Fruit fly (Drosophila melanogaster) whole organism, embryonic: Measurements from ENCODE around the gene Taf2.

ENCODE experiments used
- Bgb ChIP-seq: fragments of 200-800 bp; sonication (Bioruptor generic); IDR thresholded peaks from 2 replicates; pipeline ENCODE4 v1.3.6; 2022; ENCODE audit warnings: missing biosample characterization, missing genetic modification characterization; ENCODE audit not compliant: partially characterized antibody
- CG10959 ChIP-seq: fragments of 200-800 bp; sonication (Bioruptor generic); IDR thresholded peaks from 2 replicates; pipeline ENCODE4 v1.3.6; 2022; ENCODE audit warnings: missing biosample characterization, missing genetic modification characterization
- CG11085 ChIP-seq: fragments of 200-800 bp; sonication (Bioruptor generic); IDR thresholded peaks from 2 replicates; pipeline ENCODE4 v1.3.6; 2022; ENCODE audit warnings: missing biosample characterization, missing genetic modification characterization
- CG13287 ChIP-seq: fragments of 200-800 bp; sonication (Bioruptor generic); IDR thresholded peaks from 2 replicates; pipeline ENCODE4 v1.3.6; 2022; ENCODE audit warnings: missing biosample characterization, missing genetic modification characterization; ENCODE audit not compliant: partially characterized antibody
- CG15479 ChIP-seq: fragments of 200-800 bp; sonication (Bioruptor generic); optimal IDR thresholded peaks from 3 replicates; lab custom pipeline; 2019; ENCODE audit warnings: missing biosample characterization, mild to moderate bottlenecking, missing genetic modification characterization, moderate library complexity
- CG16813 ChIP-seq: fragments of 200-800 bp; sonication (Bioruptor generic); IDR thresholded peaks from 3 replicates; pipeline ENCODE4 v1.3.6; 2022; ENCODE audit warnings: missing biosample characterization, missing genetic modification characterization; ENCODE audit not compliant: partially characterized antibody
- CG16815 ChIP-seq: fragments of 200-800 bp; sonication (Bioruptor generic); optimal IDR thresholded peaks from 3 replicates; lab custom pipeline; 2017; ENCODE audit warnings: missing biosample characterization, mild to moderate bottlenecking, missing genetic modification characterization
- CG2199 ChIP-seq: fragments of 200-800 bp; sonication (Bioruptor generic); IDR thresholded peaks from 3 replicates; pipeline ENCODE4 v1.3.6; 2022; ENCODE audit warnings: missing biosample characterization, missing genetic modification characterization
- CG31441 ChIP-seq: fragments of 200-800 bp; sonication (Bioruptor generic); IDR thresholded peaks from 2 replicates; pipeline ENCODE4 v1.3.6; 2022; ENCODE audit warnings: missing biosample characterization, missing genetic modification characterization
- CG33557 ChIP-seq: fragments of 200-800 bp; sonication (Bioruptor generic); optimal IDR thresholded peaks from 2 replicates; lab custom pipeline; 2019; ENCODE audit warnings: missing biosample characterization, mild to moderate bottlenecking, missing genetic modification characterization, moderate library complexity
- CG3726 ChIP-seq: fragments of 200-800 bp; sonication (Bioruptor generic); IDR thresholded peaks from 3 replicates; pipeline ENCODE4, ENCODE4 v1.3.6; 2022; ENCODE audit warnings: missing biosample characterization, missing genetic modification characterization
- CG4617 ChIP-seq: fragments of 200-800 bp; sonication (Bioruptor generic); optimal IDR thresholded peaks from 3 replicates; lab custom pipeline; 2016; ENCODE audit warnings: missing biosample characterization, missing genetic modification characterization, borderline replicate concordance
- CG6175 ChIP-seq: fragments of 200-800 bp; sonication (Bioruptor generic); IDR thresholded peaks from 3 replicates; pipeline ENCODE4 v1.3.6; 2022; ENCODE audit warnings: missing biosample characterization, missing genetic modification characterization
- CG6272 ChIP-seq: fragments of 200-800 bp; sonication (Bioruptor generic); IDR thresholded peaks from 2 replicates; pipeline ENCODE4 v1.3.6; 2022; ENCODE audit warnings: missing biosample characterization, missing genetic modification characterization
- CG6813 ChIP-seq: fragments of 200-800 bp; sonication (Bioruptor generic); optimal IDR thresholded peaks from 2 replicates; lab custom pipeline; 2017; ENCODE audit warnings: missing biosample characterization, missing genetic modification characterization, mild to moderate bottlenecking, moderate library complexity, missing genetic modification reagents
- CG7357 ChIP-seq: fragments of 200-800 bp; sonication (Bioruptor generic); IDR thresholded peaks from 3 replicates; pipeline ENCODE4 v1.3.6; 2022; ENCODE audit warnings: missing biosample characterization, missing genetic modification characterization
- CG8290 ChIP-seq, 3 experiments: fragments of 200-800 bp; sonication (Bioruptor generic); optimal IDR thresholded peaks; 2 replicates each; lab custom pipeline; 2016 to 2019; ENCODE audit warnings: missing biosample characterization in 3 of 3, missing genetic modification characterization in 3 of 3, mild to moderate bottlenecking in 2 of 3, moderate library complexity in 1 of 3
- CG8478 ChIP-seq: fragments of >200 bp; optimal IDR thresholded peaks from 2 replicates; lab custom pipeline; 2018
- CG9727 ChIP-seq: fragments of 200-800 bp; sonication (Bioruptor generic); optimal IDR thresholded peaks from 3 replicates; lab custom pipeline; 2017; ENCODE audit warnings: missing biosample characterization, mild to moderate bottlenecking, missing genetic modification characterization
- CG9817 ChIP-seq: fragments of 200-800 bp; sonication (Bioruptor generic); optimal IDR thresholded peaks from 2 replicates; lab custom pipeline; 2018; ENCODE audit warnings: missing biosample characterization, mild to moderate bottlenecking, missing genetic modification characterization, moderate library complexity
- Camta ChIP-seq: fragments of 200-800 bp; sonication (Bioruptor generic); optimal IDR thresholded peaks from 2 replicates; lab custom pipeline; 2016; ENCODE audit warnings: missing biosample characterization, missing genetic modification characterization
- Deaf1 ChIP-seq: fragments of 200-800 bp; optimal IDR thresholded peaks from 3 replicates; lab custom pipeline; 2019; ENCODE audit warnings: missing biosample characterization, mild to moderate bottlenecking, missing genetic modification characterization, moderate library complexity
- Dp ChIP-seq: fragments of 200-800 bp; sonication (Bioruptor generic); optimal IDR thresholded peaks from 2 replicates; lab custom pipeline; 2018; ENCODE audit warnings: missing biosample characterization, mild to moderate bottlenecking, missing genetic modification characterization, moderate library complexity
- HmgZ ChIP-seq: fragments of 200-800 bp; sonication (Bioruptor generic); optimal IDR thresholded peaks from 2 replicates; lab custom pipeline; 2018; ENCODE audit warnings: missing biosample characterization, mild to moderate bottlenecking, missing genetic modification characterization
- Hmx ChIP-seq: fragments of 200-800 bp; sonication (Bioruptor generic); optimal IDR thresholded peaks from 2 replicates; lab custom pipeline; 2016; ENCODE audit warnings: missing biosample characterization, missing genetic modification characterization
- Hr78 ChIP-seq, 2 experiments: fragments of 200-800 bp in 1 of 2; fragments of >200 bp in 1 of 2; sonication (Bioruptor generic) in 1 of 2; optimal IDR thresholded peaks; 2 replicates each; lab custom pipeline; 2017 to 2019; ENCODE audit warnings: missing biosample characterization in 2 of 2, missing genetic modification characterization in 2 of 2, mild to moderate bottlenecking in 1 of 2, moderate library complexity in 1 of 2
- Hsf ChIP-seq: fragments of 200-800 bp; sonication (Bioruptor generic); optimal IDR thresholded peaks from 3 replicates; lab custom pipeline; 2016; ENCODE audit warnings: missing biosample characterization, missing genetic modification characterization
- Jarid2 ChIP-seq: fragments of 200-800 bp; sonication (Bioruptor generic); optimal IDR thresholded peaks from 3 replicates; lab custom pipeline; 2017; ENCODE audit warnings: mild to moderate bottlenecking, missing biosample characterization, missing genetic modification reagents, missing genetic modification characterization
- Lim3 ChIP-seq: fragments of 200-800 bp; sonication (Bioruptor generic); IDR thresholded peaks from 2 replicates; pipeline ENCODE4 v1.3.6; 2022; ENCODE audit warnings: missing biosample characterization, missing genetic modification characterization
- NK7.1 ChIP-seq: fragments of 200-800 bp; sonication (Bioruptor generic); optimal IDR thresholded peaks from 3 replicates; lab custom pipeline; 2016; ENCODE audit warnings: missing biosample characterization, missing genetic modification characterization
- Pdp1 ChIP-seq, 2 experiments: fragments of 200-800 bp; sonication (Bioruptor generic); optimal IDR thresholded peaks; 3 replicates each; lab custom pipeline; 2016; ENCODE audit warnings: missing biosample characterization in 2 of 2, missing genetic modification characterization in 2 of 2, mild to moderate bottlenecking in 1 of 2, moderate library complexity in 1 of 2
- Sin3A ChIP-seq: fragments of >200 bp; optimal IDR thresholded peaks from 2 replicates; lab custom pipeline; 2018
- TFAM ChIP-seq: fragments of 200-800 bp; sonication (Bioruptor generic); optimal IDR thresholded peaks from 2 replicates; lab custom pipeline; 2017; ENCODE audit warnings: missing biosample characterization, missing genetic modification characterization, inconsistent platforms
- ab ChIP-seq: fragments of 200-800 bp; sonication (Bioruptor generic); optimal IDR thresholded peaks from 2 replicates; lab custom pipeline; 2016; ENCODE audit warnings: missing biosample characterization, missing genetic modification characterization
- chn ChIP-seq: fragments of 200-800 bp; sonication (Bioruptor generic); optimal IDR thresholded peaks from 2 replicates; lab custom pipeline; 2016; ENCODE audit warnings: missing biosample characterization, missing genetic modification characterization
- corto ChIP-seq: fragments of 200-800 bp; sonication (Bioruptor generic); optimal IDR thresholded peaks from 2 replicates; lab custom pipeline; 2016; ENCODE audit warnings: missing biosample characterization, mild to moderate bottlenecking, missing genetic modification characterization, moderate library complexity
- crc ChIP-seq: fragments of 200-800 bp; sonication (Bioruptor generic); optimal IDR thresholded peaks from 2 replicates; lab custom pipeline; 2016; ENCODE audit warnings: missing biosample characterization, missing genetic modification characterization
- dmrt99B ChIP-seq: fragments of 200-800 bp; sonication (Bioruptor generic); optimal IDR thresholded peaks from 2 replicates; lab custom pipeline; 2018; ENCODE audit warnings: missing biosample characterization, mild to moderate bottlenecking, missing genetic modification characterization, moderate library complexity
- esg ChIP-seq: fragments of 200-800 bp; sonication (Bioruptor generic); conservative IDR thresholded peaks from 2 replicates; pipeline ENCODE4 v1.3.6; 2022; ENCODE audit warnings: missing biosample characterization, missing genetic modification characterization
- fd64A ChIP-seq: fragments of 200-800 bp; sonication (Bioruptor generic); optimal IDR thresholded peaks from 3 replicates; lab custom pipeline; 2018; ENCODE audit warnings: missing biosample characterization, mild to moderate bottlenecking, missing genetic modification characterization
- gce ChIP-seq: fragments of 200-800 bp; sonication (Bioruptor generic); IDR thresholded peaks from 3 replicates; pipeline ENCODE4 v1.3.6; 2022; ENCODE audit warnings: missing biosample characterization, missing genetic modification characterization
- gcm2 ChIP-seq: fragments of 200-800 bp; sonication (Bioruptor generic); optimal IDR thresholded peaks from 2 replicates; lab custom pipeline; 2016; ENCODE audit warnings: missing biosample characterization, missing genetic modification characterization
- insv ChIP-seq, 2 experiments: fragments of 200-800 bp; sonication (Bioruptor generic); optimal IDR thresholded peaks; 3 replicates each; lab custom pipeline; 2016 to 2018; ENCODE audit warnings: missing biosample characterization in 2 of 2, missing genetic modification characterization in 2 of 2
- inv ChIP-seq: fragments of 200-800 bp; sonication (Bioruptor generic); IDR thresholded peaks from 2 replicates; pipeline ENCODE4 v1.3.6; 2022; ENCODE audit warnings: missing biosample characterization, missing genetic modification characterization; ENCODE audit not compliant: partially characterized antibody
- kay ChIP-seq: fragments of 200-800 bp; sonication (Bioruptor generic); optimal IDR thresholded peaks from 2 replicates; lab custom pipeline; 2016; ENCODE audit warnings: missing biosample characterization, missing genetic modification characterization
- lbe ChIP-seq: fragments of 200-800 bp; sonication (Bioruptor generic); optimal IDR thresholded peaks from 2 replicates; lab custom pipeline; 2016; ENCODE audit warnings: missing biosample characterization, mild to moderate bottlenecking, missing genetic modification characterization
- sens ChIP-seq: fragments of 200-800 bp; sonication (Bioruptor generic); peaks from one replicate; lab custom pipeline; 2016; ENCODE audit warnings: missing biosample characterization, missing genetic modification characterization
- trem ChIP-seq: fragments of 200-800 bp; optimal IDR thresholded peaks from 3 replicates; lab custom pipeline; 2019; ENCODE audit warnings: missing biosample characterization, mild to moderate bottlenecking, missing genetic modification characterization, moderate library complexity
- z ChIP-seq: fragments of 200-800 bp; sonication (Bioruptor generic); IDR thresholded peaks from 3 replicates; pipeline ENCODE4 v1.3.6; 2022; ENCODE audit warnings: missing biosample characterization, missing genetic modification characterization
- zen2 ChIP-seq: fragments of 200-800 bp; sonication (Bioruptor generic); IDR thresholded peaks from 3 replicates; pipeline ENCODE4 v1.3.6; 2022; ENCODE audit warnings: missing biosample characterization, missing genetic modification characterization; ENCODE audit not compliant: partially characterized antibody

The Taf2 gene

DNA sequence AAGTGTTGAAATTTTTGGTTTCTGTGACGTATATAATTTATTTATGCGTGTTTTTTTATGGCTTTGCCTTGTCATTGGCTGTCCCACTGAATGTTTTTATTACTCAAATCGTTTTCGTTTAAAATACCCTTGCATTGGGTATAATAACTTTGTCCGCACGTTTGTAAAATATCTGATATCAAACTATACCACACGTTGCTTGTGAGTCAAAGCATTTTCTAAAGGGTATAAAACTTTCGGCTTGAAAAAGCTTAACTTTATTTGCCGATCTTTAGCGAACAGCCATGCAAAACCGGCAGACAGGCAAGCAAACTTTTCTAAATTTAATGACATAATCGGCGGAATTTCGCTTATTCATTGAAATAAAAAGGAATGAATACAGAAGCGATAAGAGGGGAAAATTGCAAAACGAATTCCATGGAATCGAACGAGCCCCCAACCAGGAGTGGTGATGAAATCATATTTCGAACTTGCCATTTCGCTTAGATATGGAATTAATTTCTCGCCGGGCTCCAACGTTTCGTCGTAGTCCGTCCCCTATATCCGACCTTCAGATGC is 41.0 kb downstream of the Taf2 start (continued):
- TF ChIP-seq CG33557 (no peak), CG13287 (GFP tag; lab: Robert Waterston, UW) (no peak), Deaf1 (peak; percentile 21), gcm2 (GFP tag; lab: Kevin White, UChicago) (peak; percentile 1), CG2199 (no peak), Bgb (GFP tag; lab: Robert Waterston, UW) (no peak), CG16815 (no peak), CG6272 (GFP tag; lab: Robert Waterston, UW) (no peak), Lim3 (no peak), kay (GFP tag; lab: Kevin White, UChicago) (peak; percentile 15), Dp (GFP tag; lab: Kevin White, UChicago) (no peak), Sin3A (lab: Kevin White, UChicago) (no peak), insv (GFP tag; optimal IDR thresholded peaks at IDR 0.05; lab: Kevin White, UChicago) (no peak), esg (GFP tag; lab: Robert Waterston, UW) (0 out of 2 replicates have a peak, but pooled peaks have one; percentile 28), Hsf (GFP tag; lab: Kevin White, UChicago) (peak; percentile 29), Jarid2 (GFP tag; lab: Kevin White, UChicago) (no peak), lbe (GFP tag; lab: Kevin White, UChicago) (no peak), CG7357 (GFP tag; lab: Robert Waterston, UW) (no peak), CG9817 (tag; lab: Kevin White, UChicago) (peak; percentile 55), Hmx (GFP tag; lab: Kevin White, UChicago) (no peak), CG3726 (GFP tag; lab: Robert Waterston, UW) (no peak), CG4617 (GFP tag; lab: Kevin White, UChicago) (no peak), CG8478 (lab: Kevin White, UChicago) (no peak), CG16813 (no peak), gce (GFP tag; lab: Robert Waterston, UW) (0 out of 3 replicates have a peak, but pooled peaks have one; percentile 19), dmrt99B (tag; lab: Kevin White, UChicago) (peak; percentile 61), Pdp1 (GFP tag; optimal IDR thresholded peaks at IDR 0.05; lab: Kevin White, UChicago) (peak; percentile 49 to 75), inv (no peak), fd64A (GFP tag; lab: Kevin White, UChicago) (no peak), CG6175 (GFP tag; lab: Robert Waterston, UW) (no peak), Camta (no peak), TFAM (no peak), CG6813 (GFP tag; lab: Kevin White, UChicago) (peak; percentile 13), CG31441 (GFP tag; lab: Robert Waterston, UW) (no peak), z (no peak; the same call in 2 of the 3 replicates), NK7.1 (GFP tag; lab: Kevin White, UChicago) (peak; percentile 29), sens (GFP tag; lab: Kevin White, UChicago) (peak; percentile 83), zen2 (no peak), CG11085 (GFP tag; lab: Robert Waterston, UW) (no peak), trem (tag; lab: Kevin White, UChicago) (no peak), ab (no peak), crc (GFP tag; lab: Kevin White, UChicago) (peak; percentile 34), corto (no peak), CG15479 (GFP tag; lab: Kevin White, UChicago) (no peak), CG8290 (GFP tag; optimal IDR thresholded peaks at IDR 0.05; lab: Kevin White, UChicago) (no peak), CG8290 (tag; optimal IDR thresholded peaks at IDR 0.05; lab: Kevin White, UChicago) (peak in 1 of 2 experiments; percentile 87), CG10959 (GFP tag; lab: Robert Waterston, UW) (no peak), HmgZ (tag; lab: Kevin White, UChicago) (peak; percentile 37), CG9727 (GFP tag; lab: Kevin White, UChicago) (no peak), chn (GFP tag; lab: Kevin White, UChicago) (no peak), Hr78 (GFP tag; optimal IDR thresholded peaks at IDR 0.05; lab: Kevin White, UChicago) (no peak)
